Fruit fly (Drosophila melanogaster) Kc167 (cell line): Measurements from ENCODE around the gene Atxn7.

Source experiments
- Myc ChIP-seq: fragments of >200 bp; optimal IDR thresholded peaks from 2 replicates; lab custom pipeline; 2017; ENCODE audit warnings: missing external identifiers
- Sin3A ChIP-seq: fragments of >200 bp; optimal IDR thresholded peaks from 2 replicates; lab custom pipeline; 2018; ENCODE audit warnings: missing external identifiers
- h ChIP-seq: fragments of >200 bp; optimal IDR thresholded peaks from 3 replicates; lab custom pipeline; 2018; ENCODE audit warnings: missing external identifiers
- insv ChIP-seq: fragments of >200 bp; optimal IDR thresholded peaks from 3 replicates; lab custom pipeline; 2018; ENCODE audit warnings: missing external identifiers
- psq ChIP-seq: fragments of >200 bp; optimal IDR thresholded peaks from 2 replicates; lab custom pipeline; 2017; ENCODE audit warnings: missing external identifiers
- ttk ChIP-seq: sonication (Bioruptor generic); optimal IDR thresholded peaks from 2 replicates; lab custom pipeline; 2017; ENCODE audit warnings: missing external identifiers

DNA sequence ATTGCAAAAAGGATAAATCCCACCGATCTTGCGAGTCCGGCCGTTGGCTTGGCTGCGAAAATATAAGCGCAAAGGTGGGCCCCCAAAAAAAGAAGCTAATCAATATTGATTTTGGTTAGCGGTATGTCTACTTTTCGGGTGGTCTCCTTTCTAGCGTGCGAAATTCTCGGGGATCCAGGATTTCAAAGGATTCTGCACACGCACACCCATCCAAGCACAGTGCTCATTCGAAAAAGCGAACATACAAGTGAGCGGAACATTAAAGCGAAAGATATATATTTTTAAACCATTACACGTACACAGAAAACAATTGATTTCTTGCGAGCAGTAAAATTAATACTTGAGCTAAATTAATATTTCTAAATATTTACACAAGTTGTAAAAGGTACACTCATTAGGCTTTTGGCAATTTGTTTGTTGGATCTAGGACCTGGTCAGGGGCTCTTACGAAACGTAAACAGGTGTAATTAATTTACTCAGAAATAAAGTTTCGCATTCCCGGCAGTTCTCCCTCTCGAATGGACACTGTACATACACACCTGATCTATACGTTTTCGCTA lies 9.9 kb upstream of the Atxn7 start:
- TF ChIP-seq psq (lab: Kevin White, UChicago) (no peak), h (lab: Kevin White, UChicago) (no peak), ttk (lab: Kevin White, UChicago) (no peak), insv (lab: Kevin White, UChicago) (no peak), Sin3A (lab: Kevin White, UChicago) (no peak), Myc (no peak)
